Fruit fly (Drosophila melanogaster): Measurements from ENCODE around the gene CG15646.

Gene CG15646

DNA sequence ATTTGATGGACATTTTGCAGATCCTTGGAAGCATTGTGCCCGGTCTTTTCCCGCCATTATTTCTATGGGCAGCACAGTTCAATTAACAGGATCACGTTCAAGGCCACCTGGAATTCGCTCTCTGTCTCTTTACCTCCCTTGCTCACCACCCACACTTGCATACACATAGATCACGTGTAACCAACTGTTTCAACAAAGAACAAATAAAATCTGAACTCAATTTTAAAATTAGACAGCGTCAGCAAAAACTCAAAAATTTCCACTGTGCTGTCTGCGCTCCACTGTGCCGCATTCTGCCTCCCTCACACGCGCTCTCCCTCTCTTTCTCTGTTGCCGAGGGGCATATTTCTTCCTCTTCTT lies 38.8 kb upstream of the CG15646 start:
- TF ChIP-seq CrebA (GFP tag; optimal IDR thresholded peaks at IDR 0.05; ENCODE audit: borderline replicate concordance) (no peak), Vsx2 (GFP tag; optimal IDR thresholded peaks at IDR 0.05; ENCODE audit: partially characterized antibody) (no peak), Jra (GFP tag; optimal IDR thresholded peaks at IDR 0.05) (no peak), GATAd (GFP tag; optimal IDR thresholded peaks at IDR 0.05) (no peak), Sp1 (GFP tag; optimal IDR thresholded peaks at IDR 0.05) (no peak), Rel (GFP tag; optimal IDR thresholded peaks at IDR 0.05) (no peak), Rel (tag; optimal IDR thresholded peaks at IDR 0.05) (no peak), h (GFP tag; optimal IDR thresholded peaks at IDR 0.05) (no peak), psq (GFP tag; optimal IDR thresholded peaks at IDR 0.05) (peak; percentile 6), usp (GFP tag; optimal IDR thresholded peaks at IDR 0.05) (no peak), brk (GFP tag; optimal IDR thresholded peaks at IDR 0.05) (no peak), Hr83 (GFP tag; optimal IDR thresholded peaks at IDR 0.05; ENCODE audit: poor library complexity, severe bottlenecking) (peak; percentile 13), Dfd (GFP tag; optimal IDR thresholded peaks at IDR 0.05) (no peak), dl (GFP tag; optimal IDR thresholded peaks at IDR 0.05; ENCODE audit: insufficient read depth in 1 of 2, partially characterized antibody in 2 of 2) (no peak), N (GFP tag; optimal IDR thresholded peaks at IDR 0.05) (no peak), CG9705 (GFP tag; optimal IDR thresholded peaks at IDR 0.05) (no peak), rgr (GFP tag; optimal IDR thresholded peaks at IDR 0.05) (peak; percentile 38), OdsH (GFP tag; optimal IDR thresholded peaks at IDR 0.05) (no peak), br (GFP tag; optimal IDR thresholded peaks at IDR 0.05) (peak; percentile 36), fru (GFP tag; optimal IDR thresholded peaks at IDR 0.05) (no peak), sv (GFP tag; optimal IDR thresholded peaks at IDR 0.05) (no peak), Dif (GFP tag; optimal IDR thresholded peaks at IDR 0.05; ENCODE audit: partially characterized antibody) (no peak), CG32264 (GFP tag; optimal IDR thresholded peaks at IDR 0.05) (no peak), Hr78 (GFP tag; optimal IDR thresholded peaks at IDR 0.05) (no peak), Abd-B (GFP tag; optimal IDR thresholded peaks at IDR 0.05) (no peak), ey (GFP tag; optimal IDR thresholded peaks at IDR 0.05) (peak; percentile 9), tai (GFP tag; optimal IDR thresholded peaks at IDR 0.05) (no peak), Hnf4 (GFP tag; optimal IDR thresholded peaks at IDR 0.05) (peak; percentile 4), foxo (GFP tag; optimal IDR thresholded peaks at IDR 0.05) (peak in 1 of 2 experiments; percentile 40), dsf (GFP tag; optimal IDR thresholded peaks at IDR 0.05; ENCODE audit: borderline replicate concordance) (no peak), woc (GFP tag; optimal IDR thresholded peaks at IDR 0.05) (peak; percentile 3)

DNA sequence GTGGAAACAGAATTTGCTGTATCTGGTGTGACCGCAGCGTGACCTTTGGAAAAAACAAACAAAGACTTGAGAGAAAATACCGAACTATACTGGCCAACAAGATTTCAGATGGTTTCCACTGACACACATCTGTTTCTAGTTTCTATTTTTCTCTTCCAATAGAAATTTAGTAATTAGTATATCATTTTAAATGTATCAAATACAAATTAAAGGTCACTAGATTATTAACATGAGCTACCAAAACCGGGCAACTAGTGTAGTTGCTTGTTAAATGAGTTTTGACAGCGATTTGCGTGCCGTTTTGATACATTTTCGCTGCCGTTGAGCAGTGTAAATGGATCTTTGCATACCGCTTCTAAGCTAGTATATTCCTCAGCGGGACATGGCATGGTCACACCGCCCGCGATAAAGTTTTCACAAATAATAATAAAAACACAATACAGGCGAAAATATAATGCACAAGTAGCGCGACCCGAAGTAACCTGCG lies 32.9 kb upstream of the CG15646 start, which contains the start of the genes Pis and Hap40:
TSS of gene Pis (minus strand) at position 51 of the 487 bp plus-strand sequence.
TSS of gene Hap40 (plus strand) at position 406 of the 487 bp plus-strand sequence.
- TF ChIP-seq Jra (GFP tag; optimal IDR thresholded peaks at IDR 0.05): no peak
- TF ChIP-seq psq (GFP tag; optimal IDR thresholded peaks at IDR 0.05): peak; percentile 40
- no peak for TF ChIP-seq Hnf4 (GFP tag; optimal IDR thresholded peaks at IDR 0.05)
- no peak for TF ChIP-seq jim (GFP tag; optimal IDR thresholded peaks at IDR 0.05)
- peak; percentile 49 for TF ChIP-seq CG9705 (GFP tag; optimal IDR thresholded peaks at IDR 0.05)
- TF ChIP-seq rgr (GFP tag; optimal IDR thresholded peaks at IDR 0.05): peak; percentile 63
- peak; percentile 9 for TF ChIP-seq N (GFP tag; optimal IDR thresholded peaks at IDR 0.05)
- peak; percentile 68 for TF ChIP-seq dmrt93B (GFP tag; optimal IDR thresholded peaks at IDR 0.05)
- no peak for TF ChIP-seq Hr83 (GFP tag; optimal IDR thresholded peaks at IDR 0.05; ENCODE audit: poor library complexity, severe bottlenecking)
- no peak for TF ChIP-seq brk (GFP tag; optimal IDR thresholded peaks at IDR 0.05)
- TF ChIP-seq usp (GFP tag; optimal IDR thresholded peaks at IDR 0.05): no peak
- peak; percentile 54 for TF ChIP-seq br (GFP tag; optimal IDR thresholded peaks at IDR 0.05)
- no peak for TF ChIP-seq CG32264 (GFP tag; optimal IDR thresholded peaks at IDR 0.05)
- peak; percentile 29 for TF ChIP-seq sv (GFP tag; optimal IDR thresholded peaks at IDR 0.05)
- peak; percentile 41 for TF ChIP-seq ey (GFP tag; optimal IDR thresholded peaks at IDR 0.05)
- TF ChIP-seq OdsH (GFP tag; optimal IDR thresholded peaks at IDR 0.05): peak; percentile 25
- peak in 1 of 2 experiments; percentile 74 for TF ChIP-seq foxo (GFP tag; optimal IDR thresholded peaks at IDR 0.05)
- TF ChIP-seq h (GFP tag; optimal IDR thresholded peaks at IDR 0.05): peak; percentile 67
- TF ChIP-seq Vsx2 (GFP tag; optimal IDR thresholded peaks at IDR 0.05; ENCODE audit: partially characterized antibody): no peak
- TF ChIP-seq dl (GFP tag; optimal IDR thresholded peaks at IDR 0.05; ENCODE audit: insufficient read depth in 1 of 2, partially characterized antibody in 2 of 2): no peak
- TF ChIP-seq Rel (GFP tag; optimal IDR thresholded peaks at IDR 0.05): no peak
- peak; percentile 34 for TF ChIP-seq Rel (tag; optimal IDR thresholded peaks at IDR 0.05)
- TF ChIP-seq Dif (GFP tag; optimal IDR thresholded peaks at IDR 0.05; ENCODE audit: partially characterized antibody): no peak
- no peak for TF ChIP-seq lola (GFP tag; optimal IDR thresholded peaks at IDR 0.05)
- TF ChIP-seq Abd-B (GFP tag; optimal IDR thresholded peaks at IDR 0.05): no peak
- TF ChIP-seq Hr78 (GFP tag; optimal IDR thresholded peaks at IDR 0.05): no peak
- no peak for TF ChIP-seq Myc (optimal IDR thresholded peaks at IDR 0.05)
- no peak for TF ChIP-seq pan (optimal IDR thresholded peaks at IDR 0.05)
- no peak for TF ChIP-seq fru (GFP tag; optimal IDR thresholded peaks at IDR 0.05)
- peak; percentile 63 for TF ChIP-seq Sp1 (GFP tag; optimal IDR thresholded peaks at IDR 0.05)
- TF ChIP-seq Dfd (GFP tag; optimal IDR thresholded peaks at IDR 0.05): no peak
- TF ChIP-seq GATAd (GFP tag; optimal IDR thresholded peaks at IDR 0.05): no peak
- TF ChIP-seq sage (GFP tag; optimal IDR thresholded peaks at IDR 0.05): no peak
- TF ChIP-seq CrebA (GFP tag; optimal IDR thresholded peaks at IDR 0.05; ENCODE audit: borderline replicate concordance): no peak
- peak; percentile 55 for TF ChIP-seq woc (GFP tag; optimal IDR thresholded peaks at IDR 0.05)
- TF ChIP-seq HLH106 (tag; optimal IDR thresholded peaks at IDR 0.05): peak; percentile 80
- TF ChIP-seq Mio (GFP tag; optimal IDR thresholded peaks at IDR 0.05): no peak
- no peak for TF ChIP-seq dsf (GFP tag; optimal IDR thresholded peaks at IDR 0.05; ENCODE audit: borderline replicate concordance)
- TF ChIP-seq tai (GFP tag; optimal IDR thresholded peaks at IDR 0.05): no peak

Measured in whole organism, wandering third instar larva.